Worm (Caenorhabditis elegans): ENCODE measurements around the gene W01G7.4.

The W01G7.4 gene

DNA sequence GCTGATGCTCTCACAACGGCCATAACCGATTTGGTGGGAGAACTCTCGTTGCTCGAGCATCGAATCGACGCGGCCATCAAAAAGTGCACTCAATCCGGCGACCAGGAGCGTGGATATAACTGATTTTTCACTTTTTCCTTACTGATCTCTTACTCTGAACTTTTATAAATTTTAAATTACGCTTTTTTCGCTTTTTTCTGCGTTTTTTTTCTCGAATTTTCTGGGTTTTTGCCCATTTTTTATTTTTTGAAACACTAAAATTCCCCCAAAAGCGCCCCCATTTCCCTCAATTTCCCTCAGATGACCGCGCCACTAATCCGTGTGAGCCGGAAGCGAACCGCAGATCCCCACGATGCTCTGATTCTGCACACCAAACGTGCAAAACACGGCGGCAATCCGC lies at the start of gene W01G7.4:
W01G7.4 (plus strand) TSS at position 301 of the 400 bp plus-strand sequence.
- no peak for TF ChIP-seq grh-1 (GFP tag; IDR thresholded peaks at IDR 0.05)
- TF ChIP-seq unc-86 (tag; optimal IDR thresholded peaks at IDR 0.05), result no peak
- TF ChIP-seq pag-3 (tag; optimal IDR thresholded peaks at IDR 0.05; ENCODE audit: borderline replicate concordance, insufficient read depth), result no peak
- no peak for TF ChIP-seq unc-30 (tag; optimal IDR thresholded peaks at IDR 0.05)
- no peak for TF ChIP-seq ces-1 (GFP tag; optimal IDR thresholded peaks at IDR 0.05)
- TF ChIP-seq nhr-77 (tag; optimal IDR thresholded peaks at IDR 0.05), result no peak
- TF ChIP-seq unc-98 (GFP tag; IDR thresholded peaks at IDR 0.05), result no peak
- no peak for TF ChIP-seq sup-37 (GFP tag; optimal IDR thresholded peaks at IDR 0.05)
- TF ChIP-seq hlh-4 (tag; optimal IDR thresholded peaks at IDR 0.05), result no peak
- TF ChIP-seq jun-1 (tag; optimal IDR thresholded peaks at IDR 0.05), result no peak
- no peak for TF ChIP-seq fkh-8 (tag; optimal IDR thresholded peaks at IDR 0.05)
- TF ChIP-seq zag-1 (tag; optimal IDR thresholded peaks at IDR 0.05), result no peak
- no peak for TF ChIP-seq sptf-1 (tag; optimal IDR thresholded peaks at IDR 0.05)
- no peak for TF ChIP-seq tlp-1 (tag; optimal IDR thresholded peaks at IDR 0.05)

DNA sequence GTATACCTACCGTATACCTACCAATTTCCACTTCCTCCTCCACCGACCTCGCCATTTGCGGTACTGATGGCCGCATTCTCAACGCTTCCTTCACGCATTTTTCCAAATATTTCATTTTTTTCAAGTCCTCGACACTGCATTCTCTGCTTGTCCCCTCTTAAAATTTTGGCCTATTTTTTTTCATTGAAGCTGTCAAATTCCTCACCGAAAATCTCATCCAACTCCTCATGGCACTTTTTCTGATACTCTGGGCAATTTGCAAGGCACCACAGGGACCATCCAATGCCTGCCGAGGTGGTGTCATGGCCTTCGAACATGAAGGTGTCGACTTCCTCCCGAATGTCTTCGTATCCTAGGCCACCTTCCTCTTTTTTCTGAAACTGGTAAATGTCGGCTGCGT lies 45.9 kb upstream of the W01G7.4 start:
- no peak for TF ChIP-seq lin-35 (GFP tag; optimal IDR thresholded peaks at IDR 0.05)
- TF ChIP-seq dpl-1 (GFP tag; optimal IDR thresholded peaks at IDR 0.05), result no peak
- TF ChIP-seq Y116A8C.19 (tag; optimal IDR thresholded peaks at IDR 0.05; ENCODE audit: borderline replicate concordance), result no peak
- TF ChIP-seq nhr-76 (tag; optimal IDR thresholded peaks at IDR 0.05), result no peak
- TF ChIP-seq egl-27 (tag; optimal IDR thresholded peaks at IDR 0.05), result no peak
- TF ChIP-seq alr-1 (tag; optimal IDR thresholded peaks at IDR 0.05; ENCODE audit: borderline replicate concordance), result no peak

DNA sequence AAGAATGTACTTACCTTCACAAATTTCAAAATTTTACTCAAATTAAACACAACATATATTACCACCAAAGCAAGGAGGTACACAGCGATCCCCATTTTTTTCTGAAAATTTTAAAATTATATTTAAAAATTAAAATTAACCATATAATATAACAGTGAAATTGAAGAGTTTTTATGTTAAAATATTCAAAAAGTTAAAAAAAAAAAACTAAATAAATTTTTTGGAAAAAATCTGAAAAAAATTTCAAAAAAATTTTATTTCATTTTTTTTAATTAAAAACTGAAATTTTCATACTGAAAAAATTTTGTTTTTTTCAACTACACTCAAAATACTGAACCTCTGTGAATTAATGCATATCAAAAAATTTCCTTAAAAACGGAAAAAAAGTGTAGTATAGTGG lies 43.7 kb upstream of the W01G7.4 start, which contains the start of gene cyp-37A1:
cyp-37A1 (minus strand) TSS at position 101 of the 400 bp plus-strand sequence.
- TF ChIP-seq ets-5 (GFP tag; IDR thresholded peaks at IDR 0.05) (no peak), elt-2 (tag; optimal IDR thresholded peaks at IDR 0.05) (no peak), dsc-1 (tag; optimal IDR thresholded peaks at IDR 0.05) (no peak), ceh-63 (GFP tag; optimal IDR thresholded peaks at IDR 0.05) (no peak), pag-3 (tag; optimal IDR thresholded peaks at IDR 0.05; ENCODE audit: borderline replicate concordance, insufficient read depth) (no peak), hpl-2 (GFP tag; optimal IDR thresholded peaks at IDR 0.05) (no peak), irx-1 (tag; optimal IDR thresholded peaks at IDR 0.05) (no peak), sox-4 (tag; optimal IDR thresholded peaks at IDR 0.05) (no peak), ztf-11 (tag; optimal IDR thresholded peaks at IDR 0.05) (no peak), pqm-1 (tag; optimal IDR thresholded peaks at IDR 0.05) (no peak), vab-15 (tag; optimal IDR thresholded peaks at IDR 0.05) (no peak)

DNA sequence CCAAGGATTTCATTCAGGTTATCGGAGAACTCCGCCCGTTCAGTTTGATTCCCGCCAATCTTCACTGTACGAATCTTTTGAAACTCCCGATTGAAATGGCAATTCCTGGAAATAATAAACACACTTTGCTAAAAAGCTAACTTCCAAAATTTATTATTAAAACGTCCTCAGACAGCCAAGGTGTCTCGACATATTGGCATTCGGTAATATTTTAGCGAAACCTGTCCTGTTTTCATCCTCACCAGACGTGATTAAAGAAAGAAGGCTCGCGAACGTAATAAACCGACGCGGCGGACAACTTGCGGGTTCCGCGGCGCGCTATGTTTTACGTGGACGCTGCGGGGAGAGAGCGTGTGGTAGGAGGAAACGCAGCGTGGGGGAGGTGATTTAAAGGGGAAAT lies 42.3 kb upstream of the W01G7.4 start:
- TF ChIP-seq jun-1 (tag; optimal IDR thresholded peaks at IDR 0.05) (peak; percentile 71), aha-1 (tag; optimal IDR thresholded peaks at IDR 0.05) (no peak), grh-1 (GFP tag; IDR thresholded peaks at IDR 0.05) (peak; percentile 89), C16A3.4 (tag; optimal IDR thresholded peaks at IDR 0.05) (no peak), pax-3 (tag; optimal IDR thresholded peaks at IDR 0.05) (peak; percentile 67), elt-2 (tag; optimal IDR thresholded peaks at IDR 0.05) (peak; percentile 94), lin-39 (tag; optimal IDR thresholded peaks at IDR 0.05) (peak; percentile 81), isw-1 (GFP tag; IDR thresholded peaks at IDR 0.05) (peak; percentile 49), egl-13 (tag; optimal IDR thresholded peaks at IDR 0.05) (peak; percentile 65), lsy-2 (tag; optimal IDR thresholded peaks at IDR 0.05) (peak; percentile 31 to 80), sup-37 (GFP tag; optimal IDR thresholded peaks at IDR 0.05) (peak; percentile 85), nhr-85 (tag) (peak; percentile 97), mef-2 (tag; optimal IDR thresholded peaks at IDR 0.05) (no peak), lir-3 (tag; optimal IDR thresholded peaks at IDR 0.05; ENCODE audit: poor library complexity) (peak; percentile 34), nhr-19 (GFP tag; conservative IDR thresholded peaks at IDR 0.05) (peak; percentile 92), lin-35 (GFP tag; optimal IDR thresholded peaks at IDR 0.05) (peak; percentile 40 to 80), ets-5 (GFP tag; IDR thresholded peaks at IDR 0.05) (no peak), nhr-76 (tag; optimal IDR thresholded peaks at IDR 0.05) (peak; percentile 48), nhr-20 (tag; optimal IDR thresholded peaks at IDR 0.05) (peak; percentile 91), skn-1 (tag; optimal IDR thresholded peaks at IDR 0.05) (peak; percentile 34), hlh-4 (tag; optimal IDR thresholded peaks at IDR 0.05) (peak; percentile 30), ceh-88 (GFP tag; IDR thresholded peaks at IDR 0.05) (peak; percentile 61), alr-1 (tag; optimal IDR thresholded peaks at IDR 0.05; ENCODE audit: borderline replicate concordance) (no peak), snpc-4 (tag; optimal IDR thresholded peaks at IDR 0.05) (peak; percentile 100), nhr-84 (tag; optimal IDR thresholded peaks at IDR 0.05) (no peak), mep-1 (tag; optimal IDR thresholded peaks at IDR 0.05) (peak; percentile 79), tlp-1 (tag; optimal IDR thresholded peaks at IDR 0.05) (no peak), sox-4 (tag; optimal IDR thresholded peaks at IDR 0.05) (peak; percentile 77)
